Worm (Caenorhabditis elegans): ENCODE data around the gene ZK1128.1.

Gene ZK1128.1

ce11 chrIII:10136778-10137177 lies 22.2 kb upstream of the ZK1128.1 start, which contains the start of gene ZK1128.7 (continued):
- no peak for TF ChIP-seq nhr-179 (tag; optimal IDR thresholded peaks at IDR 0.05)
- TF ChIP-seq ztf-26 (tag; optimal IDR thresholded peaks at IDR 0.05): peak; percentile 1
- TF ChIP-seq F39B2.1 (GFP tag; IDR thresholded peaks at IDR 0.05): no peak
- no peak for TF ChIP-seq madf-6 (GFP tag; IDR thresholded peaks at IDR 0.05)
- TF ChIP-seq B0035.1 (tag; optimal IDR thresholded peaks at IDR 0.05): no peak
- no peak for TF ChIP-seq cebp-1 (GFP tag; IDR thresholded peaks at IDR 0.05)
- TF ChIP-seq cebp-1 (tag; optimal IDR thresholded peaks at IDR 0.05): no peak
- TF ChIP-seq let-526 (GFP tag; IDR thresholded peaks at IDR 0.05): no peak
- no peak for TF ChIP-seq K11D2.4 (GFP tag; IDR thresholded peaks at IDR 0.05)
- no peak for TF ChIP-seq athp-1 (tag; optimal IDR thresholded peaks at IDR 0.05)
- no peak for TF ChIP-seq fkh-3 (tag; optimal IDR thresholded peaks at IDR 0.05)
- TF ChIP-seq ccch-3 (GFP tag; optimal IDR thresholded peaks at IDR 0.05): no peak

- TF ChIP-seq ztf-25 (GFP tag; IDR thresholded peaks at IDR 0.05) (no peak), lin-54 (GFP tag; optimal IDR thresholded peaks at IDR 0.05) (no peak), nhr-80 (tag; optimal IDR thresholded peaks at IDR 0.05) (peak; percentile 59), egl-44 (GFP tag; IDR thresholded peaks at IDR 0.05) (no peak), mcd-1 (GFP tag; IDR thresholded peaks at IDR 0.05) (no peak), dpl-1 (GFP tag; optimal IDR thresholded peaks at IDR 0.05) (no peak)
Measured at ce11 chrIII:10134517-10134916, 20.0 kb upstream of the ZK1128.1 start.

ce11 chrIII:10132495-10133450 lies 18.2 kb upstream of the ZK1128.1 start:
- TF ChIP-seq snpc-1.3 (tag; optimal IDR thresholded peaks at IDR 0.05; ENCODE audit: insufficient read depth): no peak
- TF ChIP-seq lin-40 (tag; optimal IDR thresholded peaks at IDR 0.05): no peak
- peak; percentile 6 for TF ChIP-seq nhr-80 (tag; optimal IDR thresholded peaks at IDR 0.05)
- no peak for TF ChIP-seq cebp-1 (GFP tag; IDR thresholded peaks at IDR 0.05)
- TF ChIP-seq cebp-1 (tag; optimal IDR thresholded peaks at IDR 0.05): peak; percentile 41
- TF ChIP-seq ztf-26 (tag; optimal IDR thresholded peaks at IDR 0.05): peak; percentile 27
- TF ChIP-seq egl-44 (GFP tag; IDR thresholded peaks at IDR 0.05): 0 out of 2 replicates have a peak, but pooled peaks have one; percentile 27
- no peak for TF ChIP-seq lin-35 (GFP tag; optimal IDR thresholded peaks at IDR 0.05)
- no peak for TF ChIP-seq nfya-1 (tag; optimal IDR thresholded peaks at IDR 0.05; ENCODE audit: borderline replicate concordance, insufficient read depth)
- TF ChIP-seq dpff-1 (tag; optimal IDR thresholded peaks at IDR 0.05): no peak
- TF ChIP-seq F57A8.1 (GFP tag; optimal IDR thresholded peaks at IDR 0.05): no peak
- peak; percentile 47; the same call in 1 of the 2 replicates for TF ChIP-seq hmg-1.2 (GFP tag; IDR thresholded peaks at IDR 0.05)
- peak; percentile 36; the same call in 1 of the 2 replicates for TF ChIP-seq egrh-3 (GFP tag; IDR thresholded peaks at IDR 0.05)
- peak; percentile 20 for TF ChIP-seq somi-1 (GFP tag; optimal IDR thresholded peaks at IDR 0.05)
- TF ChIP-seq Y53G8AR.9 (GFP tag; conservative IDR thresholded peaks at IDR 0.05): 0 out of 2 replicates have a peak, but pooled peaks have one; percentile 18
- peak; percentile 5 for TF ChIP-seq attf-5 (GFP tag; optimal IDR thresholded peaks at IDR 0.05)
- peak; percentile 25; the same call in 1 of the 2 replicates for TF ChIP-seq B0336.3 (GFP tag; IDR thresholded peaks at IDR 0.05)
- peak; percentile 68 for TF ChIP-seq him-1 (tag; optimal IDR thresholded peaks at IDR 0.05)
- TF ChIP-seq rec-8 (tag; optimal IDR thresholded peaks at IDR 0.05): no peak
- TF ChIP-seq dox-1 (GFP tag; IDR thresholded peaks at IDR 0.05): peak; percentile 27; the same call in 1 of the 2 replicates
